Worm (Caenorhabditis elegans) whole organism, early embryonic: ENCODE measurements around the gene tat-6.

Experiments
- aly-1 ChIP-seq: sonication (generic microtip); optimal IDR thresholded peaks from 2 replicates; lab custom pipeline; 2016; ENCODE audit warnings: missing genetic modification characterization, missing compliant biosample characterization
- ama-1 ChIP-seq: fragments of 150-350 bp; optimal IDR thresholded peaks from 2 replicates; lab custom pipeline; 2014
- ceh-13 ChIP-seq: fragments of 200-800 bp; sonication (Bioruptor generic); optimal IDR thresholded peaks from 2 replicates; lab custom pipeline; 2018; ENCODE audit warnings: mild to moderate bottlenecking, missing genetic modification characterization, missing compliant biosample characterization
- flt-1 ChIP-seq: fragments of 200-800 bp; sonication (Bioruptor generic); IDR thresholded peaks from 2 replicates; pipeline ENCODE4 v1.3.6; 2022; ENCODE audit warnings: missing genetic modification characterization, missing compliant biosample characterization
- hmg-4 ChIP-seq: fragments of 200-800 bp; sonication (Bioruptor generic); optimal IDR thresholded peaks from 2 replicates; lab custom pipeline; 2018; ENCODE audit warnings: mild to moderate bottlenecking, missing genetic modification characterization, missing compliant biosample characterization
- hnd-1 ChIP-seq: sonication (generic microtip); optimal IDR thresholded peaks from 2 replicates; lab custom pipeline; 2016; ENCODE audit warnings: missing genetic modification characterization, missing compliant biosample characterization
- pes-1 ChIP-seq: fragments of 200-800 bp; sonication (Bioruptor generic); IDR thresholded peaks from 2 replicates; pipeline ENCODE4 v1.3.6; 2022; ENCODE audit warnings: missing genetic modification reagents, missing genetic modification characterization, missing compliant biosample characterization
- tbx-11 ChIP-seq: fragments of 200-800 bp; sonication (Bioruptor generic); IDR thresholded peaks from 2 replicates; pipeline ENCODE4 v1.3.6; 2022; ENCODE audit warnings: missing genetic modification characterization, missing compliant biosample characterization
- tra-4 ChIP-seq: sonication (generic microtip); optimal IDR thresholded peaks from 2 replicates; lab custom pipeline; 2017; ENCODE audit warnings: missing genetic modification characterization, missing compliant biosample characterization

- TF ChIP-seq ceh-13 (no peak), tra-4 (tag; lab: Kevin White, UChicago) (no peak), pes-1 (no peak), ama-1 (lab: Kevin White, UChicago) (no peak), hnd-1 (tag; lab: Kevin White, UChicago) (no peak), tbx-11 (GFP tag; lab: Robert Waterston, UW) (no peak), hmg-4 (no peak), flt-1 (GFP tag; lab: Robert Waterston, UW) (no peak), aly-1 (tag; lab: Kevin White, UChicago) (no peak)
Observed at ce11 chrV:3086260-3086659, 42.6 kb upstream of the tat-6 start, which contains the start of gene srt-8.
